Worm (Caenorhabditis elegans) whole organism, L4/young adult: ENCODE data around the gene ZK1098.2.

Experiments
- W03F9.2 ChIP-seq: fragments of 150-350 bp; optimal IDR thresholded peaks from 2 replicates; lab custom pipeline; 2014; ENCODE audit warnings: missing biosample characterization, missing genetic modification characterization
- him-1 ChIP-seq: sonication (generic microtip); optimal IDR thresholded peaks from 2 replicates; lab custom pipeline; 2016; ENCODE audit warnings: missing genotype, missing genetic modification reagents, missing genetic modification characterization, missing compliant biosample characterization

DNA sequence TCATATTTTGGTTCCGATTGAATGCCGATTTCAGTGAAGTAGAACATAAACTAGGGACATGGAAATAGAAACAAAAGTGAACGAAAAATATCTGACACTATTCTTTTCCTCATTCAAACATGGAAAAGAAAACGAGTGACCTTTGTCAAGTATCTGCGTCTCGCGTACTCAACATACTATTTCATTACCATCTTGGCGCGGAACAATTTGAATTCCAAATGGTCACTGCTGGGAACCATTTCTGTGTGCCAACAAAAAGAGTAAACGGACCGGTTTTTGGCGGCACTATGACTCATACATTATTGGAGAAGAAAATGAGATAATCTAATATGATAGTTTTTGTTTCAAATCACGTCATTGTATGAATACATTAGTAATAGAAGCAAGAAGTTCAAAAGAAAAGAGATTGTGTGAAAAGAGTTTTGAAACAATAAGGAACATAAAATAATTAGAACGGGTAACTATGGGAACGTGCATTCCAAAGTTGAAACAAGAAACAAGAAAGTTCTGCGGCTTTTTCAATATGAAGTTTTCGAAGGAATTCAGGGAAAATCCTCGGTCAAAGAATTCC lies 46.5 kb upstream of the ZK1098.2 start:
- TF ChIP-seq him-1 (tag; lab: Kevin White, UChicago) (no peak), W03F9.2 (tag; lab: Kevin White, UChicago) (no peak)
